Worm (Caenorhabditis elegans): ENCODE measurements around the gene F41B4.3.

ce11 chrX:6819135-6819534 is 16.8 kb downstream of the F41B4.3 start:
- no peak for TF ChIP-seq zag-1 (tag; optimal IDR thresholded peaks at IDR 0.05)
- TF ChIP-seq sea-2 (GFP tag; optimal IDR thresholded peaks at IDR 0.05), result no peak

Measured in whole organism, L3 larva.